Worm (Caenorhabditis elegans) whole organism, L4 larva: ENCODE measurements around the gene str-99.

Experiments
- D1046.2 ChIP-seq: fragments of 200-800 bp; sonication (Bioruptor generic); IDR thresholded peaks from 2 replicates; pipeline ENCODE4 v1.3.6; 2022; ENCODE audit warnings: missing genetic modification characterization, missing compliant biosample characterization
- F10B5.3 ChIP-seq: sonication (generic microtip); optimal IDR thresholded peaks from 2 replicates; lab custom pipeline; 2016; ENCODE audit warnings: mild to moderate bottlenecking, missing genetic modification characterization, missing compliant biosample characterization
- F37D6.2 ChIP-seq: sonication (generic microtip); optimal IDR thresholded peaks from 2 replicates; lab custom pipeline; 2016; ENCODE audit warnings: mild to moderate bottlenecking, missing genetic modification characterization, missing compliant biosample characterization
- F44E2.7 ChIP-seq: fragments of 200-800 bp; sonication (Bioruptor generic); IDR thresholded peaks from 2 replicates; pipeline ENCODE4 v2.1.2; 2022; ENCODE audit warnings: missing genetic modification characterization, missing compliant biosample characterization
- Y5F2A.4 ChIP-seq: fragments of 200-800 bp; sonication (Bioruptor generic); optimal IDR thresholded peaks from 2 replicates; lab custom pipeline; 2018; ENCODE audit warnings: mild to moderate bottlenecking, missing genetic modification characterization, missing compliant biosample characterization
- ZK546.5 ChIP-seq, 2 experiments: sonication (generic microtip); optimal IDR thresholded peaks; 2 replicates each; lab custom pipeline; 2017; ENCODE audit warnings: missing biosample characterization in 2 of 2, missing genetic modification characterization in 2 of 2
- arid-1 ChIP-seq: fragments of 200-800 bp; sonication (Bioruptor generic); conservative IDR thresholded peaks from 2 replicates; pipeline ENCODE4 v1.3.6; 2022; ENCODE audit warnings: missing genetic modification reagents, missing genetic modification characterization, missing compliant biosample characterization
- ceh-28 ChIP-seq: fragments of 150-350 bp; optimal IDR thresholded peaks from 2 replicates; lab custom pipeline; 2014; ENCODE audit warnings: missing biosample characterization, missing genetic modification reagents, missing genetic modification characterization
- dmd-6 ChIP-seq: fragments of 200-800 bp; sonication (Bioruptor generic); IDR thresholded peaks from 2 replicates; pipeline ENCODE4 v1.3.6; 2022; ENCODE audit warnings: missing genetic modification reagents, missing genetic modification characterization, missing compliant biosample characterization
- dpl-1 ChIP-seq: fragments of 150-350 bp; optimal IDR thresholded peaks from 2 replicates; lab custom pipeline; 2014; ENCODE audit warnings: missing biosample characterization, missing genetic modification reagents, missing genetic modification characterization
- dve-1 ChIP-seq: sonication (generic microtip); optimal IDR thresholded peaks from 2 replicates; lab custom pipeline; 2017; ENCODE audit warnings: antibody characterized with exemption, mild to moderate bottlenecking, missing genetic modification characterization, missing compliant biosample characterization; ENCODE audit not compliant: insufficient read depth
- egl-43 ChIP-seq: fragments of 200-800 bp; sonication (Bioruptor generic); IDR thresholded peaks from 2 replicates; pipeline ENCODE4 v1.3.6; 2022; ENCODE audit warnings: missing genetic modification reagents, missing genetic modification characterization, missing compliant biosample characterization
- gei-8 ChIP-seq: fragments of 200-800 bp; sonication (Bioruptor generic); optimal IDR thresholded peaks from 2 replicates; lab custom pipeline; 2018; ENCODE audit warnings: mild to moderate bottlenecking, missing genetic modification characterization, missing compliant biosample characterization
- hif-1 ChIP-seq, 2 experiments: sonication (generic microtip); optimal IDR thresholded peaks; 2 replicates each; lab custom pipeline; 2016 to 2017; ENCODE audit warnings: missing compliant biosample characterization in 2 of 2, missing genetic modification characterization in 2 of 2, missing genetic modification reagents in 2 of 2, missing genotype in 2 of 2, mild to moderate bottlenecking in 1 of 2
- lin-29 ChIP-seq: fragments of 200-800 bp; sonication (Bioruptor generic); IDR thresholded peaks from 2 replicates; pipeline ENCODE4 v1.3.6; 2022; ENCODE audit warnings: missing genetic modification reagents, missing genetic modification characterization, missing compliant biosample characterization
- lin-39 ChIP-seq: fragments of 150-350 bp; optimal IDR thresholded peaks from 2 replicates; lab custom pipeline; 2014; ENCODE audit warnings: missing biosample characterization, missing genetic modification reagents, missing genetic modification characterization
- mdt-29 ChIP-seq: fragments of 200-800 bp; sonication (Bioruptor generic); IDR thresholded peaks from 2 replicates; pipeline ENCODE4 v1.3.6; 2022; ENCODE audit warnings: missing genetic modification reagents, missing genetic modification characterization, missing compliant biosample characterization
- mep-1 ChIP-seq: fragments of 150-350 bp; sonication (generic microtip); optimal IDR thresholded peaks from 3 replicates; lab custom pipeline; 2014; ENCODE audit warnings: missing biosample characterization, missing genetic modification characterization
- nhr-237 ChIP-seq: sonication (generic microtip); optimal IDR thresholded peaks from 2 replicates; lab custom pipeline; 2017; ENCODE audit warnings: missing biosample characterization, missing genetic modification characterization
- nhr-25 ChIP-seq: sonication (generic microtip); optimal IDR thresholded peaks from 2 replicates; lab custom pipeline; 2017; ENCODE audit warnings: missing genetic modification characterization, mild to moderate bottlenecking, missing compliant biosample characterization, antibody characterized with exemption, moderate library complexity, borderline replicate concordance; ENCODE audit not compliant: insufficient read depth
- nhr-76 ChIP-seq: fragments of 150-350 bp; optimal IDR thresholded peaks from 2 replicates; lab custom pipeline; 2014; ENCODE audit warnings: missing biosample characterization, missing genetic modification characterization
- nhr-77 ChIP-seq: fragments of 150-350 bp; optimal IDR thresholded peaks from 2 replicates; lab custom pipeline; 2014; ENCODE audit warnings: missing biosample characterization, missing genetic modification characterization
- pha-4 ChIP-seq, 2 experiments: fragments of 150-350 bp in 1 of 2; fragments of 200-800 bp in 1 of 2; sonication (Bioruptor generic) in 1 of 2; IDR thresholded peaks in 1 of 2; optimal IDR thresholded peaks in 1 of 2; 2 replicates each; pipeline versions ENCODE4 v1.3.6 to Lab custom; 2014 to 2022; ENCODE audit warnings: missing genetic modification characterization in 2 of 2, missing genetic modification reagents in 2 of 2, missing biosample characterization in 1 of 2, missing compliant biosample characterization in 1 of 2
- tag-97 ChIP-seq: fragments of 200-800 bp; sonication (Bioruptor generic); IDR thresholded peaks from 2 replicates; pipeline ENCODE4 v1.3.6; 2022; ENCODE audit warnings: missing genetic modification characterization, missing compliant biosample characterization
- unc-130 ChIP-seq: sonication (generic microtip); optimal IDR thresholded peaks from 2 replicates; lab custom pipeline; 2016; ENCODE audit warnings: missing genetic modification reagents, missing genetic modification characterization, missing compliant biosample characterization
- unc-62 ChIP-seq, 3 experiments: fragments of 150-350 bp in 1 of 3; sonication (generic microtip); optimal IDR thresholded peaks in 2 of 3; peaks in 1 of 3; 1 replicate in 1 of 3; 2 replicates in 2 of 3; lab custom pipeline; 2014 to 2017; ENCODE audit warnings: missing biosample characterization in 3 of 3, missing genetic modification characterization in 3 of 3, missing genetic modification reagents in 3 of 3, missing genotype in 1 of 3
- zfp-2 ChIP-seq: sonication (generic microtip); optimal IDR thresholded peaks from 2 replicates; lab custom pipeline; 2016; ENCODE audit warnings: mild to moderate bottlenecking, missing genetic modification characterization, missing compliant biosample characterization
- zfp-3 ChIP-seq: fragments of 200-800 bp; sonication (Bioruptor generic); conservative IDR thresholded peaks from 2 replicates; pipeline ENCODE4 v1.3.6; 2022; ENCODE audit warnings: missing genetic modification reagents, missing genetic modification characterization, missing compliant biosample characterization

Gene str-99

DNA sequence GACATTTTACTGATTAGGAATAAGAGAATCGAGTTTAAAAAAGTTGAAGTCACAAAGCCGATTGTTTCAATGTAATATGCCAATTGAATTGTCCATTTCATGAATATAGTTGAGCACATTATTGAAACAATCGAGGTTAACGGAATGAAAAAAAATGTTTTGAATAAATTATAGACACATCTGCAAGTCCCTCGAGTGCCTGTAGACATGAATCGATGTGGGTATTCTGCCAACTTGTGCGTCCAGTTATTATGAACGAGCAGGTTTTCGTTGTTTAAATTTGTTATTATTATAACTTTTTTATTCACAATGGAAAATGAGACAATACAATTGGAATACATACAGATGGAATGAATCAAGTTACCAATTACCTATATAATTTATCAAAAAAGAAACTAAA, at the start of gene str-99:
Gene str-99 (minus strand): TSS at position 101 of the 400 bp plus-strand sequence.
- TF ChIP-seq unc-62 (GFP tag; optimal IDR thresholded peaks at IDR 0.05 in 1 of 2; lab: Kevin White, UChicago) = peak in 1 of 2 experiments; percentile 39
- TF ChIP-seq unc-62 (tag; optimal IDR thresholded peaks at IDR 0.05; lab: Kevin White, UChicago) = no peak
- TF ChIP-seq lin-29 (GFP tag; lab: Robert Waterston, UW) = no peak

DNA sequence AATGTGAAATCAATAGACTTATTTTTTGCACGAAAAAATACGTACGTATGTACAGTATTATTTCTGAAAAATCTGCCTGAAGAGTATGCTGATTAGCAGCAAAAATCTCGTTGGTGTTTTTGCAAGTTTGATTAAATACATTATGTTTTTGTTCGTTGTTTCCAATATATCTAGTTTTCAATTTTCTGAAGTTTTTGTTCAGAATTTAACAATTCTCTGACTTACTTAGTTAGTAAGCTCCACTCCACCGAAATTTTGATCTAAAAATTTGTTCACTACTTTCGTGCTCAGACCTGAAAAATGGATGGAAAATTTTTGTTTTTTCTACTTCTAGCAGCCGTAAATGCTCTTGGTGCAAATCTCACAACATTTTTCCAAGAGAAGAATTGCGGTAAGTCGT, 46.6 kb upstream of the str-99 start, which contains the start of gene irld-26:
Gene irld-26 (plus strand): TSS at position 301 of the 400 bp plus-strand sequence.
- TF ChIP-seq unc-62 (GFP tag; optimal IDR thresholded peaks at IDR 0.05 in 1 of 2; lab: Kevin White, UChicago) (peak in 1 of 2 experiments; percentile 13), unc-62 (tag; optimal IDR thresholded peaks at IDR 0.05; lab: Kevin White, UChicago) (no peak), zfp-2 (tag; lab: Kevin White, UChicago) (no peak), mdt-29 (GFP tag; lab: Robert Waterston, UW) (no peak), ceh-28 (no peak)

DNA sequence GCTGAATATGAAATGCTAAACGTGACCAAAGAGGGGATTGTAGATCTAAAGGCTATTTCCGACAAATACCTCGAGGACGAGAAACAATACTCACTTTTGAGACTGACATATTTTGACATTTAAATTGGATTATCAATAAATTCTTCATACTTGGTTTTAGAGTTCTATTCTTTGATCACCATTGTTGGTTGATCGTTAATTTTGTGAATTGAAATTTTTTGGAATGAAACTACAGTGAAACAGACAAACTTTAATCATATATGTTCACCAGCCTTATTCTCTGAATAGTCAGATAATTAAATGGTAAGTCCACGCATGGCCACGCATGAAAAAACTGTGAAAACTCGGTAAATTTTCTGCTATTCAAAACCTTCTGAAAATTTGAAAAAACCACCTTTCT, 44.3 kb upstream of the str-99 start, which contains the start of gene F11A5.18:
Gene F11A5.18 (plus strand): TSS at position 301 of the 400 bp plus-strand sequence.
- TF ChIP-seq dpl-1 (no peak), tag-97 (GFP tag; lab: Robert Waterston, UW) (no peak), D1046.2 (GFP tag; lab: Robert Waterston, UW) (no peak), nhr-77 (tag; lab: Kevin White, UChicago) (no peak), gei-8 (GFP tag; lab: Kevin White, UChicago) (no peak), hif-1 (tag; optimal IDR thresholded peaks at IDR 0.05; lab: Kevin White, UChicago) (no peak), pha-4 (GFP tag; IDR thresholded peaks at IDR 0.05; lab: Robert Waterston, UW) (no peak), pha-4 (tag; optimal IDR thresholded peaks at IDR 0.05; lab: Kevin White, UChicago) (no peak), ZK546.5 (tag; optimal IDR thresholded peaks at IDR 0.05; lab: Kevin White, UChicago) (no peak), dve-1 (tag; lab: Kevin White, UChicago) (no peak), mep-1 (no peak), F37D6.2 (no peak)
- TF ChIP-seq, all 104 proteins: peak for 0

DNA sequence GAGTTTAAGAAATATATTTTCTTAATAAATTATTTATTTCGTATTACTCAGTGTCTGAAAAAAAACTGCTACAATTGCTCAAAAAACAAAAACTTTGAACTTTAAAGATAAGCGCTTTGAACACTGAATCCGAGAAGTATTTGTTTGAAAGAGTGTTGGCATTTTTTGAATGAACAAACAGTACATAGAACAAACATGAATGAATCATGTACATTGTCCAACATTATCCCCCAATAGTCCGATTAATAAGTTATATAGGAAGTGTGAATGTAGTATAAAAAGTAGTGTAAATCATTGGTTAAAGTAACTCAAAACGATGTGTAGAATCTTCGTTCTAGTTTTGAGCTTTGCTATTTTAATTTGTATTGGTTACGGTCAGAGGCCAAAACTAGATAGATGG, 43.4 kb upstream of the str-99 start, which contains the start of gene F11A5.17:
Gene F11A5.17 (plus strand): TSS at position 301 of the 400 bp plus-strand sequence.
- TF ChIP-seq F10B5.3 (tag; lab: Kevin White, UChicago) (no peak), unc-62 (GFP tag; optimal IDR thresholded peaks at IDR 0.05 in 1 of 2; lab: Kevin White, UChicago) (peak in 1 of 2 experiments; percentile 15), unc-62 (tag; optimal IDR thresholded peaks at IDR 0.05; lab: Kevin White, UChicago) (no peak)

DNA sequence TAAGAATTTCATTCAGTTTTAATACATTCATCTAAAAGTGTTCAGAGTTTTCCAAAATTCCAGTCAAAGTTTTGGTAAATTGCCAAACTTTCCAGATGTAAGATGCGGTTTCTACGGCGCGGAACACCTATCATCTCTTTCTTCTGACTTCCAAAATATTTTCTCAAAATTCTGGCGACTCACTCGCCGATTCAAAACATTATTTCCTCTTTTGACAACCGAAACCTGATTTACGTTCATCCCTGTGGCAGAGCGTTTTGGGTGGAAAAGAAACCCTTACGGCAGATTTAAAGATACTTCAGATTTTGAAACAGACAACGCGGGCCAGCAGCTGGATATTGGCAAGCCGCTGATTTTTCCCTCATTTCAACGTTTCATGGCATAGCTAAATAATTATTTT, 39.7 kb upstream of the str-99 start, which contains the start of gene F11A5.5:
Gene F11A5.5 (plus strand): TSS at position 301 of the 400 bp plus-strand sequence.
- TF ChIP-seq lin-39 (tag; lab: Kevin White, UChicago) (no peak), nhr-25 (tag; lab: Kevin White, UChicago) (no peak), egl-43 (GFP tag; lab: Robert Waterston, UW) (no peak), nhr-237 (no peak), nhr-76 (tag; lab: Kevin White, UChicago) (no peak), unc-130 (GFP tag; lab: Kevin White, UChicago) (no peak), lin-29 (GFP tag; lab: Robert Waterston, UW) (no peak), F44E2.7 (GFP tag; lab: Robert Waterston, UW) (no peak)

DNA sequence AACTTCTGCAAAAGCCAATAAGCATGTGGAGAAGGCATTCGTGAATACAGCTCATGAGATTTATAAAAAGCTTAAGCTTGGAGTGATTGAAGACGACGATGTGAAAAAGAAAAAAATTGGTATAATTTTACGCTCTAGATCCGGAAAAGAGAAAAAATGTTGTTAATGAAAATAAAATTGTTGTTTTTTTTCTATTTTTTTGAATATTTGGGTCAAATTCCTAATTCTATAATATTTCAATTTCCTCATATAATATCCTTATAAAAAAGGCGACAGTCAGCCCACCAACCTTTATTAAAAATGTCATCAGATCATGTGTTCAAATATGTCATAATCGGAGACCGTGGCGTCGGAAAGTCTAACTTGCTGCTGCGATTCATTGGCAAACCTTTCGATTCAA, 37.1 kb upstream of the str-99 start, which contains the start of gene rabr-3:
Gene rabr-3 (plus strand): TSS at position 301 of the 400 bp plus-strand sequence.
- TF ChIP-seq zfp-3 (no peak), dmd-6 (GFP tag; lab: Robert Waterston, UW) (no peak), arid-1 (GFP tag; lab: Robert Waterston, UW) (no peak), pha-4 (GFP tag; IDR thresholded peaks at IDR 0.05; lab: Robert Waterston, UW) (no peak), pha-4 (tag; optimal IDR thresholded peaks at IDR 0.05; lab: Kevin White, UChicago) (no peak), Y5F2A.4 (GFP tag; lab: Kevin White, UChicago) (no peak), F44E2.7 (GFP tag; lab: Robert Waterston, UW) (no peak)
